Fruit fly (Drosophila melanogaster): Measurements from ENCODE around the gene CG5096.

The CG5096 gene

dm6 chr2L:10341405-10341804 is 40.7 kb upstream of the CG5096 start, which contains the start of gene CG31715 (continued):
- TF ChIP-seq Eip93F (GFP tag; optimal IDR thresholded peaks at IDR 0.05) (peak; percentile 17), CG11902 (GFP tag; optimal IDR thresholded peaks at IDR 0.05) (no peak), CG15336 (GFP tag; IDR thresholded peaks at IDR 0.05) (no peak; the same call in 1 of the 2 replicates), CG11294 (GFP tag; IDR thresholded peaks at IDR 0.05) (no peak), Ets96B (tag; optimal IDR thresholded peaks at IDR 0.05) (peak; percentile 26), fd59A (GFP tag; optimal IDR thresholded peaks at IDR 0.05) (no peak), CG6276 (GFP tag; optimal IDR thresholded peaks at IDR 0.05) (no peak), topi (GFP tag; optimal IDR thresholded peaks at IDR 0.05) (no peak), spab (GFP tag; optimal IDR thresholded peaks at IDR 0.05) (no peak), Lpt (GFP tag; optimal IDR thresholded peaks at IDR 0.05) (no peak), Sox14 (GFP tag; optimal IDR thresholded peaks at IDR 0.05) (peak; percentile 3), OdsH (GFP tag; optimal IDR thresholded peaks at IDR 0.05) (no peak), CG8632 (GFP tag; optimal IDR thresholded peaks at IDR 0.05) (peak; percentile 25), Ets21C (GFP tag; optimal IDR thresholded peaks at IDR 0.05) (no peak), CG6854 (GFP tag; optimal IDR thresholded peaks at IDR 0.05) (no peak), ss (GFP tag; optimal IDR thresholded peaks at IDR 0.05) (no peak), net (GFP tag; optimal IDR thresholded peaks at IDR 0.05) (no peak), eg (GFP tag; IDR thresholded peaks at IDR 0.05) (no peak), Eip75B (GFP tag; optimal IDR thresholded peaks at IDR 0.05) (peak; percentile 38), fd85E (GFP tag; optimal IDR thresholded peaks at IDR 0.05) (no peak), CG10631 (GFP tag; optimal IDR thresholded peaks at IDR 0.05) (peak; percentile 10), CG32006 (GFP tag; optimal IDR thresholded peaks at IDR 0.05) (no peak), CG1621 (tag; optimal IDR thresholded peaks at IDR 0.05) (no peak)

dm6 chr2L:10342471-10342870 is 39.6 kb upstream of the CG5096 start, which contains the start of gene Sps2:
Gene Sps2 (plus strand): TSS chr2L:10342594.
- TF ChIP-seq Met (GFP tag; optimal IDR thresholded peaks at IDR 0.05) (no peak), Eip93F (GFP tag; optimal IDR thresholded peaks at IDR 0.05) (no peak), CG6276 (GFP tag; optimal IDR thresholded peaks at IDR 0.05) (no peak), eg (GFP tag; IDR thresholded peaks at IDR 0.05) (no peak), CG6792 (GFP tag; optimal IDR thresholded peaks at IDR 0.05) (no peak), Sox15 (GFP tag; optimal IDR thresholded peaks at IDR 0.05) (no peak), CG11294 (GFP tag; IDR thresholded peaks at IDR 0.05) (no peak), CG9139 (GFP tag; optimal IDR thresholded peaks at IDR 0.05) (no peak), CG1621 (tag; optimal IDR thresholded peaks at IDR 0.05) (no peak), CG6808 (GFP tag; optimal IDR thresholded peaks at IDR 0.05) (no peak), Gug (GFP tag; IDR thresholded peaks at IDR 0.05) (no peak), CG8119 (GFP tag; IDR thresholded peaks at IDR 0.05) (no peak), pdm3 (GFP tag; optimal IDR thresholded peaks at IDR 0.05) (no peak), salr (GFP tag; optimal IDR thresholded peaks at IDR 0.05) (no peak), CG8319 (GFP tag; optimal IDR thresholded peaks at IDR 0.05) (no peak), Ets96B (tag; optimal IDR thresholded peaks at IDR 0.05) (no peak), Hr38 (GFP tag; optimal IDR thresholded peaks at IDR 0.05) (no peak), fkh (GFP tag; optimal IDR thresholded peaks at IDR 0.05) (no peak), Smox (GFP tag; optimal IDR thresholded peaks at IDR 0.05) (no peak)

DNA sequence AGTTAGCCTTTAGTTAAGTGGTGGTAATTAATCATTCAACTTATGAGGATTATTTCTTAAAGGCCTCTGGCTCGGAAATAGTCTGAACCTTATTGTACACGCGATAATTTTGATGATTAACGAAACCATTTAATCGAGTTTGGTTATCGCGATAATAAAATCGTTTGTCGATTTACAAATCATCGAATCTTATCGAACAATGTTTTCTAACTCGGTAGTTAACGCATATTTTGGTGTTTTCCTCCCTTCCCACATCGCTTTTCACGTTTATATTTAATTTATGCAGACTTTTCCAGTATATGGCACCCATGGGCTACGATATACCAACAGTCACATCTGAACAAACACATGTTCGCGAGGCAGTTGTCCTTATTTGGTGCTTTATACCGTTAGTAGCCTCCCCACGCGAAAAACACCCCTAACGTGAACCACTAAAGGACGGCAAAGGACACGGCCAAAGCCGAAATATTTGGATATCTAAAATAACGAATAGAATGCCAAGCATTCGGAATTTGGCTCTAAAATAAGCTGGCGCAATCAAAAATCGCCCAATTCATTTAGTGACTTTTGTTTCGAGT is 37.9 kb upstream of the CG5096 start, which contains the start of gene Frmd5:
Frmd5 (plus strand) TSS at position 414 of the 578 bp plus-strand sequence.
- TF ChIP-seq CG8319 (GFP tag; optimal IDR thresholded peaks at IDR 0.05): no peak
- TF ChIP-seq lz (GFP tag; optimal IDR thresholded peaks at IDR 0.05): no peak
- TF ChIP-seq Sox14 (GFP tag; optimal IDR thresholded peaks at IDR 0.05): no peak
- no peak for TF ChIP-seq eg (GFP tag; IDR thresholded peaks at IDR 0.05)
- TF ChIP-seq Eip75B (GFP tag; optimal IDR thresholded peaks at IDR 0.05): no peak
